Fruit fly (Drosophila melanogaster) whole organism, embryonic: ENCODE data around the gene CG15362.

Experiments
- Abd-B ChIP-seq: fragments of 200-800 bp; sonication (Bioruptor generic); optimal IDR thresholded peaks from 2 replicates; lab custom pipeline; 2018; ENCODE audit warnings: missing biosample characterization, mild to moderate bottlenecking, missing genetic modification characterization, moderate library complexity
- BEAF-32 ChIP-seq: fragments of 200-800 bp; sonication (Bioruptor generic); optimal IDR thresholded peaks from 3 replicates; lab custom pipeline; 2017; ENCODE audit warnings: missing biosample characterization, missing genetic modification characterization, mild to moderate bottlenecking, moderate library complexity, missing genetic modification reagents
- CG10979 ChIP-seq: fragments of 200-800 bp; sonication (Bioruptor generic); optimal IDR thresholded peaks from 2 replicates; lab custom pipeline; 2018; ENCODE audit warnings: missing biosample characterization, mild to moderate bottlenecking, missing genetic modification characterization, moderate library complexity
- CG12391 ChIP-seq: fragments of 200-800 bp; sonication (Bioruptor generic); optimal IDR thresholded peaks from 3 replicates; lab custom pipeline; 2018; ENCODE audit warnings: missing biosample characterization, mild to moderate bottlenecking, missing genetic modification characterization, moderate library complexity
- CG12659 ChIP-seq: fragments of 200-800 bp; sonication (Bioruptor generic); optimal IDR thresholded peaks from 3 replicates; lab custom pipeline; 2017; ENCODE audit warnings: mild to moderate bottlenecking, missing biosample characterization, missing genetic modification reagents, missing genetic modification characterization
- CG14860 ChIP-seq: fragments of 200-800 bp; sonication (Bioruptor generic); IDR thresholded peaks from 3 replicates; pipeline ENCODE4 v1.3.6; 2022; ENCODE audit warnings: missing biosample characterization, missing genetic modification characterization; ENCODE audit not compliant: partially characterized antibody
- CG16813 ChIP-seq: fragments of 200-800 bp; sonication (Bioruptor generic); IDR thresholded peaks from 3 replicates; pipeline ENCODE4 v1.3.6; 2022; ENCODE audit warnings: missing biosample characterization, missing genetic modification characterization; ENCODE audit not compliant: partially characterized antibody
- CG17186 ChIP-seq: fragments of 200-800 bp; sonication (Bioruptor generic); optimal IDR thresholded peaks from 3 replicates; lab custom pipeline; 2017; ENCODE audit warnings: missing biosample characterization, missing genetic modification reagents, missing genetic modification characterization
- CG2116 ChIP-seq: fragments of 200-800 bp; sonication (Bioruptor generic); optimal IDR thresholded peaks from 3 replicates; lab custom pipeline; 2018; ENCODE audit warnings: missing biosample characterization, mild to moderate bottlenecking, missing genetic modification characterization
- CG31365 ChIP-seq: fragments of 200-800 bp; sonication (Bioruptor generic); optimal IDR thresholded peaks from 2 replicates; lab custom pipeline; 2018; ENCODE audit warnings: missing biosample characterization, mild to moderate bottlenecking, missing genetic modification characterization
- CG31441 ChIP-seq: fragments of 200-800 bp; sonication (Bioruptor generic); IDR thresholded peaks from 2 replicates; pipeline ENCODE4 v1.3.6; 2022; ENCODE audit warnings: missing biosample characterization, missing genetic modification characterization
- CG34224 ChIP-seq: fragments of 200-800 bp; sonication (Bioruptor generic); IDR thresholded peaks from 3 replicates; pipeline ENCODE4 v1.3.6; 2022; ENCODE audit warnings: missing biosample characterization, missing genetic modification characterization; ENCODE audit not compliant: partially characterized antibody
- CG3726 ChIP-seq: fragments of 200-800 bp; sonication (Bioruptor generic); IDR thresholded peaks from 3 replicates; pipeline ENCODE4, ENCODE4 v1.3.6; 2022; ENCODE audit warnings: missing biosample characterization, missing genetic modification characterization
- CG6791 ChIP-seq: fragments of 200-800 bp; sonication (Bioruptor generic); IDR thresholded peaks from 3 replicates; pipeline ENCODE4 v1.3.6; 2022; ENCODE audit warnings: missing biosample characterization, missing genetic modification characterization; ENCODE audit not compliant: partially characterized antibody
- CG9876 ChIP-seq: fragments of 200-800 bp; sonication (Bioruptor generic); optimal IDR thresholded peaks from 2 replicates; lab custom pipeline; 2016; ENCODE audit warnings: missing biosample characterization, missing genetic modification characterization
- CoRest ChIP-seq: fragments of 200-800 bp; sonication (Bioruptor generic); optimal IDR thresholded peaks from 3 replicates; lab custom pipeline; 2018; ENCODE audit warnings: missing biosample characterization, mild to moderate bottlenecking, missing genetic modification characterization, moderate library complexity
- Deaf1 ChIP-seq: fragments of 200-800 bp; optimal IDR thresholded peaks from 3 replicates; lab custom pipeline; 2019; ENCODE audit warnings: missing biosample characterization, mild to moderate bottlenecking, missing genetic modification characterization, moderate library complexity
- Dll ChIP-seq: fragments of 200-800 bp; sonication (Bioruptor generic); IDR thresholded peaks from 4 replicates; pipeline ENCODE4 v1.3.6; 2022; ENCODE audit warnings: missing biosample characterization, missing genetic modification characterization; ENCODE audit not compliant: partially characterized antibody
- Dref ChIP-seq: fragments of 200-800 bp; sonication (Bioruptor generic); IDR thresholded peaks from 2 replicates; pipeline ENCODE4 v1.3.6; 2022; ENCODE audit warnings: missing biosample characterization, missing genetic modification characterization
- Elba2 ChIP-seq: fragments of 200-800 bp; sonication (Bioruptor generic); optimal IDR thresholded peaks from 3 replicates; lab custom pipeline; 2016; ENCODE audit warnings: missing biosample characterization, missing genetic modification characterization
- MBD-R2 ChIP-seq: fragments of 200-800 bp; sonication (Bioruptor generic); IDR thresholded peaks from 2 replicates; pipeline ENCODE4 v1.3.6; 2022; ENCODE audit warnings: missing biosample characterization, missing genetic modification characterization
- Med ChIP-seq: fragments of 200-800 bp; sonication (Bioruptor generic); peaks from one replicate; lab custom pipeline; 2016; ENCODE audit warnings: missing biosample characterization, missing genetic modification characterization, mild to moderate bottlenecking, inconsistent platforms, moderate library complexity
- Myb ChIP-seq: fragments of 200-800 bp; sonication (Bioruptor generic); optimal IDR thresholded peaks from 2 replicates; lab custom pipeline; 2016; ENCODE audit warnings: missing biosample characterization, missing genetic modification characterization
- Opbp ChIP-seq: fragments of 200-800 bp; sonication (Bioruptor generic); IDR thresholded peaks from 3 replicates; pipeline ENCODE4 v1.3.6; 2022; ENCODE audit warnings: missing biosample characterization, missing genetic modification characterization; ENCODE audit not compliant: partially characterized antibody
- Stat92E ChIP-seq, 3 experiments: fragments of >200 bp in 2 of 3; fragments of 200-800 bp in 1 of 3; sonication (Bioruptor generic) in 1 of 3; optimal IDR thresholded peaks; 2 replicates each; lab custom pipeline; 2017 to 2019; ENCODE audit warnings: missing biosample characterization in 3 of 3, missing genetic modification characterization in 3 of 3, mild to moderate bottlenecking in 1 of 3, moderate library complexity in 1 of 3
- amos ChIP-seq: fragments of 200-800 bp; sonication (Bioruptor generic); IDR thresholded peaks from 2 replicates; pipeline ENCODE4 v1.3.6; 2022; ENCODE audit warnings: missing biosample characterization, missing genetic modification characterization; ENCODE audit not compliant: partially characterized antibody
- ato ChIP-seq: fragments of 200-800 bp; sonication (Bioruptor generic); IDR thresholded peaks from 2 replicates; pipeline ENCODE4 v1.3.6; 2022; ENCODE audit warnings: missing biosample characterization, missing genetic modification characterization; ENCODE audit not compliant: partially characterized antibody
- cad ChIP-seq: fragments of >200 bp; optimal IDR thresholded peaks from 2 replicates; lab custom pipeline; 2017; ENCODE audit warnings: missing biosample characterization, missing genetic modification characterization
- crp ChIP-seq, 2 experiments: fragments of 200-800 bp; sonication (Bioruptor generic); optimal IDR thresholded peaks; 2 replicates in 1 of 2; 3 replicates in 1 of 2; lab custom pipeline; 2017; ENCODE audit warnings: missing biosample characterization in 2 of 2, missing genetic modification characterization in 2 of 2, mild to moderate bottlenecking in 1 of 2, moderate library complexity in 1 of 2
- gfzf ChIP-seq: fragments of 200-800 bp; sonication (Bioruptor generic); optimal IDR thresholded peaks from 2 replicates; lab custom pipeline; 2016; ENCODE audit warnings: missing biosample characterization, mild to moderate bottlenecking, missing genetic modification characterization, moderate library complexity
- hbn ChIP-seq: fragments of 200-800 bp; sonication (Bioruptor generic); IDR thresholded peaks from 2 replicates; pipeline ENCODE4 v1.3.6; 2022; ENCODE audit warnings: missing biosample characterization, missing genetic modification characterization; ENCODE audit not compliant: partially characterized antibody
- inv ChIP-seq: fragments of 200-800 bp; sonication (Bioruptor generic); IDR thresholded peaks from 2 replicates; pipeline ENCODE4 v1.3.6; 2022; ENCODE audit warnings: missing biosample characterization, missing genetic modification characterization; ENCODE audit not compliant: partially characterized antibody
- kni ChIP-seq: fragments of 200-800 bp; sonication (Bioruptor generic); optimal IDR thresholded peaks from 3 replicates; lab custom pipeline; 2017; ENCODE audit warnings: mild to moderate bottlenecking, missing biosample characterization, missing genetic modification reagents, missing genetic modification characterization
- nerfin-1 ChIP-seq: fragments of 200-800 bp; sonication (Bioruptor generic); optimal IDR thresholded peaks from 3 replicates; lab custom pipeline; 2019; ENCODE audit warnings: missing biosample characterization, mild to moderate bottlenecking, missing genetic modification characterization, moderate library complexity
- phol ChIP-seq: fragments of 200-800 bp; sonication (Bioruptor generic); optimal IDR thresholded peaks from 3 replicates; lab custom pipeline; 2018; ENCODE audit warnings: missing biosample characterization, mild to moderate bottlenecking, missing genetic modification characterization, moderate library complexity
- pita ChIP-seq: fragments of 200-800 bp; sonication (Bioruptor generic); optimal IDR thresholded peaks from 2 replicates; lab custom pipeline; 2017; ENCODE audit warnings: missing biosample characterization, mild to moderate bottlenecking, missing genetic modification characterization
- pzg ChIP-seq: fragments of 200-800 bp; sonication (Bioruptor generic); optimal IDR thresholded peaks from 3 replicates; lab custom pipeline; 2018; ENCODE audit warnings: missing biosample characterization, mild to moderate bottlenecking, missing genetic modification characterization, moderate library complexity
- sd ChIP-seq: fragments of 200-800 bp; sonication (Bioruptor generic); optimal IDR thresholded peaks from 3 replicates; lab custom pipeline; 2018; ENCODE audit warnings: missing biosample characterization, mild to moderate bottlenecking, missing genetic modification characterization, moderate library complexity
- sens ChIP-seq: fragments of 200-800 bp; sonication (Bioruptor generic); peaks from one replicate; lab custom pipeline; 2016; ENCODE audit warnings: missing biosample characterization, missing genetic modification characterization
- sens-2 ChIP-seq: fragments of 200-800 bp; sonication (Bioruptor generic); IDR thresholded peaks from 2 replicates; pipeline ENCODE4 v1.3.6; 2022; ENCODE audit warnings: missing biosample characterization, missing genetic modification characterization
- stwl ChIP-seq: fragments of 200-800 bp; sonication (Bioruptor generic); optimal IDR thresholded peaks from 3 replicates; lab custom pipeline; 2018; ENCODE audit warnings: missing biosample characterization, mild to moderate bottlenecking, missing genetic modification characterization, moderate library complexity
- tll ChIP-seq, 2 experiments: fragments of 200-800 bp in 1 of 2; fragments of >200 bp in 1 of 2; sonication (Bioruptor generic) in 1 of 2; optimal IDR thresholded peaks; 2 replicates each; lab custom pipeline; 2017 to 2019; ENCODE audit warnings: missing biosample characterization in 2 of 2, missing genetic modification characterization in 2 of 2, mild to moderate bottlenecking in 1 of 2, moderate library complexity in 1 of 2
- tna ChIP-seq: fragments of 200-800 bp; sonication (Bioruptor generic); IDR thresholded peaks from 2 replicates; pipeline ENCODE4 v1.3.6; 2022; ENCODE audit warnings: missing biosample characterization, missing genetic modification characterization; ENCODE audit not compliant: partially characterized antibody
- trem ChIP-seq: fragments of 200-800 bp; optimal IDR thresholded peaks from 3 replicates; lab custom pipeline; 2019; ENCODE audit warnings: missing biosample characterization, mild to moderate bottlenecking, missing genetic modification characterization, moderate library complexity

The CG15362 gene

dm6 chr2L:2008980-2009954 lies 28.3 kb downstream of the CG15362 start, which contains the start of gene CG4238 (continued):
- peak; percentile 76 for TF ChIP-seq phol (tag; lab: Kevin White, UChicago)
- TF ChIP-seq cad: no peak
- TF ChIP-seq CG2116 (GFP tag; lab: Kevin White, UChicago): peak; percentile 9
- no peak for TF ChIP-seq CG9876
- peak; percentile 24 for TF ChIP-seq Myb (GFP tag; lab: Kevin White, UChicago)
- peak; percentile 50; the same call in 1 of the 3 replicates for TF ChIP-seq CG34224
- TF ChIP-seq CG31365 (tag; lab: Kevin White, UChicago): no peak
- TF ChIP-seq ato: peak; percentile 58; the same call in 1 of the 2 replicates
- peak; percentile 86 for TF ChIP-seq MBD-R2 (GFP tag; lab: Robert Waterston, UW)
- TF ChIP-seq amos (GFP tag; lab: Robert Waterston, UW): peak; percentile 71
- peak; percentile 72 for TF ChIP-seq trem
- TF ChIP-seq sd (tag; lab: Kevin White, UChicago): peak; percentile 99
- TF ChIP-seq CG31441: 0 out of 2 replicates have a peak, but pooled peaks have one; percentile 28
- TF ChIP-seq CG3726 (GFP tag; lab: Robert Waterston, UW): no peak
- peak; percentile 48 for TF ChIP-seq pzg (GFP tag; lab: Kevin White, UChicago)
- TF ChIP-seq Abd-B (GFP tag; lab: Kevin White, UChicago): peak; percentile 1
- TF ChIP-seq tna (GFP tag; lab: Robert Waterston, UW): peak; percentile 56
- TF ChIP-seq crp (GFP tag; optimal IDR thresholded peaks at IDR 0.05; lab: Kevin White, UChicago): peak; percentile 99 to 100
- TF ChIP-seq sens-2 (GFP tag; lab: Robert Waterston, UW): no peak
- peak; percentile 54 for TF ChIP-seq CG12391 (tag; lab: Kevin White, UChicago)
- peak in 1 of 3 experiments; percentile 26 for TF ChIP-seq Stat92E (GFP tag; optimal IDR thresholded peaks at IDR 0.05; lab: Kevin White, UChicago)
- TF ChIP-seq Dref: peak; percentile 46
- peak; percentile 12; the same call in 1 of the 2 replicates for TF ChIP-seq inv (GFP tag; lab: Robert Waterston, UW)
- peak; percentile 55 for TF ChIP-seq stwl
- TF ChIP-seq gfzf: peak; percentile 16
- peak; percentile 52; the same call in 1 of the 4 replicates for TF ChIP-seq Dll (GFP tag; lab: Robert Waterston, UW)
- TF ChIP-seq Opbp (GFP tag; lab: Robert Waterston, UW): peak; percentile 79
- TF ChIP-seq nerfin-1 (tag; lab: Kevin White, UChicago): peak; percentile 57
- TF ChIP-seq CG10979 (tag; lab: Kevin White, UChicago): no peak
- peak in 1 of 2 experiments; percentile 52 for TF ChIP-seq tll (GFP tag; optimal IDR thresholded peaks at IDR 0.05; lab: Kevin White, UChicago)
- TF ChIP-seq BEAF-32 (GFP tag; lab: Kevin White, UChicago): peak; percentile 29
- TF ChIP-seq CG6791 (GFP tag; lab: Robert Waterston, UW): peak; percentile 92
- peak; percentile 61 for TF ChIP-seq Med (GFP tag; lab: Kevin White, UChicago)
- peak; percentile 59 for TF ChIP-seq CG14860 (GFP tag; lab: Robert Waterston, UW)
- TF ChIP-seq Deaf1 (tag; lab: Kevin White, UChicago): peak; percentile 7
- peak; percentile 84 for TF ChIP-seq CG16813 (GFP tag; lab: Robert Waterston, UW)
- TF ChIP-seq Elba2 (GFP tag; lab: Kevin White, UChicago): peak; percentile 79
- peak; percentile 17 for TF ChIP-seq sens (GFP tag; lab: Kevin White, UChicago)
- peak; percentile 80 for TF ChIP-seq pita (GFP tag; lab: Kevin White, UChicago)
- peak; percentile 23; the same call in 1 of the 2 replicates for TF ChIP-seq hbn
- peak; percentile 5 for TF ChIP-seq kni
- peak; percentile 5 for TF ChIP-seq CG17186 (GFP tag; lab: Kevin White, UChicago)
- peak; percentile 30 for TF ChIP-seq CG12659
- TF ChIP-seq CoRest: peak; percentile 22
